Worm (Caenorhabditis elegans) whole organism, L1 larva: ENCODE measurements around the gene C03B8.3.
A peak's percentile ranks its signal among the peaks of the same experiment; 100 is the strongest.

Source experiments
- C04F5.9 ChIP-seq: sonication (generic microtip); optimal IDR thresholded peaks from 2 replicates; lab custom pipeline; 2016; ENCODE audit warnings: missing genetic modification characterization, missing compliant biosample characterization
- C16A3.4 ChIP-seq: fragments of 150-350 bp; optimal IDR thresholded peaks from 2 replicates; lab custom pipeline; 2014; ENCODE audit warnings: missing biosample characterization, missing genetic modification characterization
- F16B12.6 ChIP-seq: fragments of 150-350 bp; optimal IDR thresholded peaks from 2 replicates; lab custom pipeline; 2014; ENCODE audit warnings: missing biosample characterization, missing genetic modification characterization
- Y116A8C.19 ChIP-seq: sonication (generic microtip); optimal IDR thresholded peaks from 2 replicates; lab custom pipeline; 2016; ENCODE audit warnings: missing compliant biosample characterization, missing genetic modification characterization, borderline replicate concordance
- aly-2 ChIP-seq: fragments of 150-350 bp; optimal IDR thresholded peaks from 2 replicates; lab custom pipeline; 2014; ENCODE audit warnings: missing biosample characterization, missing genetic modification characterization
- ama-1 ChIP-seq: fragments of 150-350 bp; optimal IDR thresholded peaks from 2 replicates; lab custom pipeline; 2014
- ceh-63 ChIP-seq: fragments of 200-800 bp; sonication (Bioruptor generic); optimal IDR thresholded peaks from 2 replicates; lab custom pipeline; 2018; ENCODE audit warnings: mild to moderate bottlenecking, missing genetic modification characterization, missing compliant biosample characterization
- ceh-90 ChIP-seq: sonication (generic microtip); optimal IDR thresholded peaks from 2 replicates; lab custom pipeline; 2016; ENCODE audit warnings: missing genetic modification characterization, missing compliant biosample characterization
- hpl-2 ChIP-seq: fragments of 150-350 bp; optimal IDR thresholded peaks from 2 replicates; lab custom pipeline; 2014; ENCODE audit warnings: missing biosample characterization, missing genetic modification reagents, missing genetic modification characterization
- irx-1 ChIP-seq: sonication (generic microtip); optimal IDR thresholded peaks from 2 replicates; lab custom pipeline; 2016; ENCODE audit warnings: missing genetic modification characterization, missing compliant biosample characterization
- lin-15B ChIP-seq: fragments of 150-350 bp; sonication (generic microtip); optimal IDR thresholded peaks from 3 replicates; lab custom pipeline; 2014; ENCODE audit warnings: missing biosample characterization, missing genetic modification characterization
- lin-35 ChIP-seq, 2 experiments: fragments of 150-350 bp; optimal IDR thresholded peaks; 2 replicates each; lab custom pipeline; 2014; ENCODE audit warnings: missing biosample characterization in 2 of 2, missing genetic modification characterization in 2 of 2, missing genetic modification reagents in 2 of 2
- lir-3 ChIP-seq: sonication (generic microtip); optimal IDR thresholded peaks from 2 replicates; lab custom pipeline; 2016; ENCODE audit warnings: mild to moderate bottlenecking, missing genetic modification characterization, moderate library complexity, missing compliant biosample characterization; ENCODE audit not compliant: poor library complexity
- lsy-2 ChIP-seq, 2 experiments: fragments of 150-350 bp; optimal IDR thresholded peaks; 2 replicates each; lab custom pipeline; 2014; ENCODE audit warnings: missing biosample characterization in 2 of 2, missing genetic modification characterization in 2 of 2
- mab-9 ChIP-seq: fragments of 200-800 bp; sonication (Bioruptor generic); IDR thresholded peaks from 2 replicates; pipeline ENCODE4 v1.3.6; 2022; ENCODE audit warnings: missing genetic modification reagents, missing genetic modification characterization, missing compliant biosample characterization
- mep-1 ChIP-seq: fragments of 150-350 bp; optimal IDR thresholded peaks from 2 replicates; lab custom pipeline; 2014; ENCODE audit warnings: missing biosample characterization, missing genetic modification characterization
- nhr-11 ChIP-seq: fragments of 150-350 bp; optimal IDR thresholded peaks from 2 replicates; lab custom pipeline; 2014; ENCODE audit warnings: missing biosample characterization, missing genetic modification characterization
- nhr-12 ChIP-seq: sonication (generic microtip); optimal IDR thresholded peaks from 2 replicates; lab custom pipeline; 2017; ENCODE audit warnings: missing biosample characterization, missing genetic modification characterization
- nhr-237 ChIP-seq: fragments of 150-350 bp; optimal IDR thresholded peaks from 2 replicates; lab custom pipeline; 2014; ENCODE audit warnings: missing biosample characterization, missing genetic modification characterization
- nhr-28 ChIP-seq: fragments of 150-350 bp; optimal IDR thresholded peaks from 2 replicates; lab custom pipeline; 2014; ENCODE audit warnings: missing biosample characterization, missing genetic modification characterization
- nhr-71 ChIP-seq: sonication (generic microtip); optimal IDR thresholded peaks from 2 replicates; lab custom pipeline; 2016; ENCODE audit warnings: mild to moderate bottlenecking, missing genetic modification characterization, moderate library complexity, missing compliant biosample characterization
- nhr-77 ChIP-seq: fragments of 150-350 bp; optimal IDR thresholded peaks from 2 replicates; lab custom pipeline; 2014; ENCODE audit warnings: missing biosample characterization, missing genetic modification characterization
- nhr-85 ChIP-seq: sonication (generic microtip); peaks from one replicate; lab custom pipeline; 2016; ENCODE audit warnings: missing genetic modification characterization, inconsistent platforms, missing compliant biosample characterization
- pag-3 ChIP-seq: sonication (generic microtip); optimal IDR thresholded peaks from 2 replicates; lab custom pipeline; 2017; ENCODE audit warnings: missing genetic modification characterization, mild to moderate bottlenecking, missing compliant biosample characterization, antibody characterized with exemption, borderline replicate concordance; ENCODE audit not compliant: insufficient read depth
- rnt-1 ChIP-seq: sonication (generic microtip); optimal IDR thresholded peaks from 2 replicates; lab custom pipeline; 2016; ENCODE audit warnings: mild to moderate bottlenecking, missing genetic modification characterization, moderate library complexity, missing compliant biosample characterization
- sox-4 ChIP-seq: sonication (generic microtip); optimal IDR thresholded peaks from 2 replicates; lab custom pipeline; 2016; ENCODE audit warnings: missing genetic modification characterization, missing compliant biosample characterization
- unc-62 ChIP-seq: fragments of 150-350 bp; optimal IDR thresholded peaks from 2 replicates; lab custom pipeline; 2014; ENCODE audit warnings: missing biosample characterization, missing genetic modification reagents, missing genetic modification characterization
- unc-86 ChIP-seq: sonication (generic microtip); optimal IDR thresholded peaks from 2 replicates; lab custom pipeline; 2016; ENCODE audit warnings: missing genetic modification characterization, missing compliant biosample characterization
- unc-98 ChIP-seq: fragments of 200-800 bp; sonication (Bioruptor generic); IDR thresholded peaks from 2 replicates; pipeline ENCODE4 v1.3.6; 2022; ENCODE audit warnings: missing genetic modification characterization, missing compliant biosample characterization
- xbp-1 ChIP-seq: sonication (generic microtip); optimal IDR thresholded peaks from 2 replicates; lab custom pipeline; 2016; ENCODE audit warnings: missing genetic modification characterization, missing compliant biosample characterization
- zip-4 ChIP-seq: fragments of 200-800 bp; sonication (Bioruptor generic); optimal IDR thresholded peaks from 2 replicates; lab custom pipeline; 2018; ENCODE audit warnings: mild to moderate bottlenecking, missing genetic modification characterization, moderate library complexity, missing compliant biosample characterization
- ztf-11 ChIP-seq, 2 experiments: sonication (generic microtip); optimal IDR thresholded peaks; 2 replicates each; lab custom pipeline; 2016 to 2017; ENCODE audit warnings: missing genetic modification characterization in 2 of 2, missing biosample characterization in 1 of 2, missing compliant biosample characterization in 1 of 2
- ztf-4 ChIP-seq: fragments of 150-350 bp; optimal IDR thresholded peaks from 2 replicates; lab custom pipeline; 2014; ENCODE audit warnings: missing biosample characterization, missing genetic modification characterization

Gene C03B8.3

DNA sequence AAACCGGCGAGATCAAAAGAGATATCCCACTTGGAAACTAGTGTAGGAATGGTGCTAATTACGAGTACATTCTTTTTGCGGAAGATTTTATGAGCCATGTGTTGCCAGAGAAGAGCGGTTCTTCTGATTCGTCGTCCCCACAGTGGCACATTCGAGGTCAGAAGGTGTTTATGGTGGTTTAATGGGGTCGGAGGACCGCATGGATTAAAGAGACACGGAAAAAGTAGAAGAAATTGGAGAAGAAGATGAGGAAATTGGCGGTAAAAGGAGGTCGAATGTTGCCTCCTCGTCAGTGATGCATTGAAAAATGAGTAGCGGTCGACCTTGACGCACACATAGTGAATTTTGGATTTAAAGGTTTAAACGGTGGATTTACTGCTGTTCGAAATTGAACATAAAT is 21.5 kb downstream of the C03B8.3 start (continued):
- TF ChIP-seq nhr-28 (tag; lab: Kevin White, UChicago): no peak

DNA sequence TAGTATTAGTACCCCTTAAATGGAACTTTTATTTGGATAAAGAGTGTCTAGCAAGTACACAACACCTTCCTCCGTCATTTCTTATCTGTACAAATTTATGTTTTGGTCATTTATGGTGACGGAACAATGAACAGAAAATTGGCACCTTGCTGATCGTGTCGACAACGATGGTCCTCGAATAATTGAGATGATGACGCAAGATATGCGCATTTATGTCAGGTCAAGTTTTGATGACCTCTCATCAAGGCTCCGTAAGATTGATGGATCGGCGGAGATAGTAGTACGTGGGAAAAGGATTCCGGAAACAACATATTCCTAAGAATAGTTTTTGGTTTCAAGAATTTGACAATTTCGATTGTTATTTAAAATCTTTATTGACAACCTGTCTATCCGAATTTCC is 22.0 kb downstream of the C03B8.3 start:
- TF ChIP-seq ztf-11 (tag; optimal IDR thresholded peaks at IDR 0.05; lab: Kevin White, UChicago) (no peak), unc-86 (tag; lab: Kevin White, UChicago) (no peak), lin-15B (tag; lab: Kevin White, UChicago) (no peak), lin-35 (GFP tag; optimal IDR thresholded peaks at IDR 0.05; lab: Kevin White, UChicago) (no peak), mep-1 (no peak), lsy-2 (tag; optimal IDR thresholded peaks at IDR 0.05; lab: Kevin White, UChicago) (no peak), ceh-63 (no peak), nhr-12 (tag; lab: Kevin White, UChicago) (no peak), nhr-237 (tag; lab: Kevin White, UChicago) (no peak), ceh-90 (tag; lab: Kevin White, UChicago) (no peak), nhr-28 (tag; lab: Kevin White, UChicago) (no peak)

- TF ChIP-seq zip-4 (GFP tag; lab: Kevin White, UChicago) (no peak), C04F5.9 (tag; lab: Kevin White, UChicago) (no peak)
These were observed 23.9 kb downstream of the C03B8.3 start for ce11 chrIII:7736003-7736402.

DNA sequence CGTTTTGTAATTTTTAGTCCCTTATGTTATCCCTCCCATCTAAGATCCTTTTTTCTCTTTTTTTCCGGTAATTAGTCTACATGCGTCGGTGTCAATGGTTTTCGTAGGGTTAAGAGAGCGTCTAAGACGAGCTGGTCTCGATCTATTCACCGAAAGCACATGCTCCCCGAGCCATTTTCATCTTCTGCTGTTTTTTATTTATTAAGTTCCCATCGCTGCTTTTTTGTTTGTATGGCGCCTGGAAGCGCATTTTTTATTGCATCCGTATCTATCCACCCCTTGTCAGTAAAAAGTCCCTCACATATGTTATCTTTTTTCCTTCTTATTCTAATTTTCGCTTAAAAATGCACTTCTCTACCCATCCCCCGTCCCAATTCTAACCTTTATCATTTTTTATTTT is 24.7 kb downstream of the C03B8.3 start:
- TF ChIP-seq hpl-2 (GFP tag; lab: Kevin White, UChicago) (no peak), pag-3 (tag; lab: Kevin White, UChicago) (no peak), C16A3.4 (tag; lab: Kevin White, UChicago) (no peak), mab-9 (no peak), nhr-71 (no peak), F16B12.6 (no peak)

DNA sequence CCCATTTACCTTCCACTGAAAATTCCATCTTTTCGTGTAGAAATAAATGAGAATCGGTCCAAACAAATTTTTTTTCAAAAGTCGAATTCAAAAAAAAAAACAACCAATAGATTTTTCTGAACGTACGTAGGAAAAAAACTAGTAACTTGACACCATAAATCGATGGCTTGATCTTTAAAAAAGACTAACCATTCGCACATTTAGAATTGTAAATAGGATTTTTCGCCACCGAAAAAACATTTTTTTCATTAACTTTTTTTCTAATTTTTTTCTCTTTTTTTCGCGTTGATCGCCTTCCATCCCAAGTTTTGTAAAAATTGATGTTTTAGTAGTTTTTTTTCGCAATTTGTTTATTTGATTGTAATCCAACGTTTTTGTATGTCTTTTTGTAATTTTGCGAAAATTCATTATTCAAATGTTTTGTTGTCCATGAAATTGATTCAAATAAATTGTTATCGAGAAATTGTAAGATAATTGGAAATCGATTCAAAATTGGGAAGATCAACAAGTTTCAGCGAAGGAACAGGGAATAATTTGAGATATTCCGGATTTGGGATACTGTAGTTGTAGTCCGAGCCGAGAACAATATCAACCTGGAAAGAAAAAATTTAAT is 25.6 kb downstream of the C03B8.3 start:
- TF ChIP-seq sox-4 (tag; lab: Kevin White, UChicago) (no peak), ztf-4 (tag; lab: Kevin White, UChicago) (peak; percentile 40), hpl-2 (GFP tag; lab: Kevin White, UChicago) (no peak), zip-4 (GFP tag; lab: Kevin White, UChicago) (no peak), unc-98 (no peak), aly-2 (tag; lab: Kevin White, UChicago) (peak; percentile 40), unc-62 (no peak), nhr-85 (tag; lab: Kevin White, UChicago) (peak; percentile 65), lsy-2 (tag; optimal IDR thresholded peaks at IDR 0.05; lab: Kevin White, UChicago) (no peak)
- TF ChIP-seq, all 84 proteins: peak for 3

ce11 chrIII:7743183-7743582 is 31.1 kb downstream of the C03B8.3 start:
- no peak for TF ChIP-seq nhr-71
- TF ChIP-seq nhr-77: no peak
- no peak for TF ChIP-seq nhr-11
- no peak for TF ChIP-seq zip-4 (GFP tag; lab: Kevin White, UChicago)
- TF ChIP-seq irx-1 (tag; lab: Kevin White, UChicago): no peak
- no peak for TF ChIP-seq mep-1
- TF ChIP-seq C04F5.9 (tag; lab: Kevin White, UChicago): no peak
- no peak for TF ChIP-seq xbp-1 (tag; lab: Kevin White, UChicago)
- TF ChIP-seq Y116A8C.19: no peak
- no peak for TF ChIP-seq ceh-63
- no peak for TF ChIP-seq rnt-1
- TF ChIP-seq ama-1 (lab: Kevin White, UChicago): no peak
- TF ChIP-seq lir-3 (tag; lab: Kevin White, UChicago): no peak
- TF ChIP-seq lsy-2 (tag; optimal IDR thresholded peaks at IDR 0.05; lab: Kevin White, UChicago): no peak
